Fruit fly (Drosophila melanogaster) whole organism, wandering third instar larva: ENCODE results near the gene pst.

Source experiments
- CrebA ChIP-seq: fragments of 200-800 bp; sonication (Bioruptor generic); optimal IDR thresholded peaks from 2 replicates; lab custom pipeline; 2016; ENCODE audit warnings: missing biosample characterization, mild to moderate bottlenecking, missing genetic modification characterization, borderline replicate concordance
- Dif ChIP-seq: fragments of 200-275, 200-300 bp; sonication (Bioruptor generic); optimal IDR thresholded peaks from 2 replicates; lab custom pipeline; 2018; ENCODE audit warnings: missing biosample characterization, missing genetic modification characterization; ENCODE audit not compliant: partially characterized antibody
- GATAd ChIP-seq: sonication (Bioruptor generic); optimal IDR thresholded peaks from 2 replicates; lab custom pipeline; 2016; ENCODE audit warnings: missing biosample characterization, missing genetic modification characterization
- HLH106 ChIP-seq: fragments of 200-800 bp; optimal IDR thresholded peaks from 3 replicates; lab custom pipeline; 2019; ENCODE audit warnings: missing biosample characterization, mild to moderate bottlenecking, missing genetic modification characterization, moderate library complexity
- Mio ChIP-seq: sonication (Bioruptor generic); optimal IDR thresholded peaks from 2 replicates; lab custom pipeline; 2016; ENCODE audit warnings: missing biosample characterization, missing genetic modification characterization
- Sp1 ChIP-seq: fragments of 200-800 bp; sonication (Bioruptor generic); optimal IDR thresholded peaks from 3 replicates; lab custom pipeline; 2019; ENCODE audit warnings: missing biosample characterization, mild to moderate bottlenecking, missing genetic modification characterization, moderate library complexity
- dl ChIP-seq, 2 experiments: fragments of 175-275, 200-275 bp in 1 of 2; fragments of 200-275 bp in 1 of 2; sonication (Bioruptor generic); optimal IDR thresholded peaks; lab custom pipeline; 2018; ENCODE audit warnings: mild to moderate bottlenecking in 2 of 2, missing biosample characterization in 2 of 2, missing genetic modification characterization in 2 of 2, moderate library complexity in 2 of 2; ENCODE audit not compliant: partially characterized antibody in 2 of 2, insufficient read depth in 1 of 2
- dmrt93B ChIP-seq: fragments of 200-800 bp; sonication (Bioruptor generic); optimal IDR thresholded peaks from 2 replicates; lab custom pipeline; 2018; ENCODE audit warnings: missing biosample characterization, mild to moderate bottlenecking, missing genetic modification characterization
- fru ChIP-seq: fragments of 200-800 bp; sonication (Bioruptor generic); optimal IDR thresholded peaks from 3 replicates; lab custom pipeline; 2016; ENCODE audit warnings: missing biosample characterization, mild to moderate bottlenecking, missing genetic modification characterization
- lola ChIP-seq: fragments of >200 bp; optimal IDR thresholded peaks from 2 replicates; lab custom pipeline; 2017; ENCODE audit warnings: missing biosample characterization, missing genetic modification characterization
- usp ChIP-seq: fragments of >200 bp; optimal IDR thresholded peaks from 2 replicates; lab custom pipeline; 2017; ENCODE audit warnings: missing biosample characterization, missing genetic modification characterization

DNA sequence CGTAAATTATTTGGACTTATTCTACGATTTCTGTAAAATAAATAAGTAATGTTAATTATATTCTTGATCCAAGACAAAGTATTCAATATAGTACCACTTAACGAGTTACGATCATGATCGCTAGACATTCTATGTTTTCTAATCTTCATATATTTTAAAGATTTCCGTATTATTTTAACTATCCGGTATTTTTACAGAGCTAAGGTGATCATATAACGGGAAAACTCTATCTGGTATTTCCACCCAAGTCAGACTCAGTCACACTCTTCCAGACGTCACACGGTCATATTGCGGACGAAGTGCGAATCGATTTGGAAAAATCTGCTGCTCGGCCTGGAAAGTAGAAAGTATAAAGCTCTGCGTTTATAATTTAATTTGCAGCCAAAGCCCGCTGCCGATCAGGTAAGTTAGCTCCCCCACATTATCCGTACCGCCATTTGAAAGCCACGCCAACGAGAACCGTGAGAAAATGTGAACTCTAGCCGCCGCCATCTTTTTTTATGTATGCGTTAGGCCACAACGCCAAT lies 20.8 kb downstream of the pst start, which contains the start of the genes lark and eco:
- no peak for TF ChIP-seq lola (GFP tag; lab: Kevin White, UChicago)
- no peak for TF ChIP-seq dmrt93B (GFP tag; lab: Kevin White, UChicago)
- TF ChIP-seq Mio, result no peak
- no peak for TF ChIP-seq dl (GFP tag; optimal IDR thresholded peaks at IDR 0.05; lab: Kevin White, UChicago; ENCODE audit: insufficient read depth in 1 of 2, partially characterized antibody in 2 of 2)
- peak; percentile 26 for TF ChIP-seq Sp1 (GFP tag; lab: Kevin White, UChicago)
- no peak for TF ChIP-seq Dif (GFP tag; lab: Kevin White, UChicago)
- no peak for TF ChIP-seq fru (GFP tag; lab: Kevin White, UChicago)
- TF ChIP-seq HLH106 (tag; lab: Kevin White, UChicago), result no peak
- TF ChIP-seq GATAd (GFP tag; lab: Kevin White, UChicago), result no peak
- TF ChIP-seq CrebA (GFP tag; lab: Kevin White, UChicago), result no peak
- no peak for TF ChIP-seq usp (GFP tag; lab: Kevin White, UChicago)
